Fruit fly (Drosophila melanogaster) whole organism, adult: ENCODE data around the gene Pfas.

ENCODE experiments used
- CG12768 ChIP-seq: fragments of 200-800 bp; sonication (Bioruptor generic); optimal IDR thresholded peaks from 2 replicates; lab custom pipeline; 2017; ENCODE audit warnings: missing biosample characterization, missing genetic modification characterization, mild to moderate bottlenecking, moderate library complexity, missing genetic modification reagents
- CG7045 ChIP-seq: fragments of 200-800 bp; sonication (Bioruptor generic); optimal IDR thresholded peaks from 2 replicates; lab custom pipeline; 2017; ENCODE audit warnings: missing biosample characterization, mild to moderate bottlenecking, missing genetic modification characterization
- Hr96 ChIP-seq: fragments of 200-800 bp; sonication (Bioruptor generic); optimal IDR thresholded peaks from 2 replicates; lab custom pipeline; 2016; ENCODE audit warnings: missing biosample characterization, missing genetic modification characterization
- Mnt ChIP-seq: fragments of 200-800 bp; sonication (Bioruptor generic); optimal IDR thresholded peaks from 2 replicates; lab custom pipeline; 2016; ENCODE audit warnings: missing biosample characterization, mild to moderate bottlenecking, missing genetic modification characterization
- bab1 ChIP-seq: fragments of 200-800 bp; sonication (Bioruptor generic); optimal IDR thresholded peaks from 3 replicates; lab custom pipeline; 2019; ENCODE audit warnings: missing biosample characterization, mild to moderate bottlenecking, missing genetic modification characterization, moderate library complexity

dm6 chr2L:6022793-6023192 is 23.1 kb downstream of the Pfas start:
- no peak for TF ChIP-seq CG7045 (GFP tag; lab: Kevin White, UChicago)
- no peak for TF ChIP-seq Hr96 (GFP tag; lab: Kevin White, UChicago)
- TF ChIP-seq bab1 (GFP tag; lab: Kevin White, UChicago) = no peak
- TF ChIP-seq CG12768 = no peak
- no peak for TF ChIP-seq Mnt (GFP tag; lab: Kevin White, UChicago)
